Fruit fly (Drosophila melanogaster) whole organism, prepupa: Measurements from ENCODE around the gene CG5001.

ENCODE experiments used
- CG10631 ChIP-seq: fragments of 200-800 bp; sonication (Bioruptor generic); optimal IDR thresholded peaks from 2 replicates; lab custom pipeline; 2016; ENCODE audit warnings: missing biosample characterization, missing genetic modification characterization
- CG10669 ChIP-seq: fragments of 200-800 bp; sonication (Bioruptor generic); optimal IDR thresholded peaks from 3 replicates; lab custom pipeline; 2018; ENCODE audit warnings: missing biosample characterization, mild to moderate bottlenecking, missing genetic modification characterization, moderate library complexity
- CG11294 ChIP-seq: fragments of 200-800 bp; sonication (Bioruptor generic); IDR thresholded peaks from 2 replicates; pipeline ENCODE4 v1.3.6; 2022; ENCODE audit warnings: missing biosample characterization, missing genetic modification characterization
- CG11902 ChIP-seq: fragments of 200-800 bp; sonication (Bioruptor generic); optimal IDR thresholded peaks from 3 replicates; lab custom pipeline; 2016; ENCODE audit warnings: missing biosample characterization, missing genetic modification characterization
- CG1621 ChIP-seq: fragments of 200-800 bp; sonication (Bioruptor generic); optimal IDR thresholded peaks from 3 replicates; lab custom pipeline; 2018; ENCODE audit warnings: missing biosample characterization, mild to moderate bottlenecking, missing genetic modification characterization
- CG16779 ChIP-seq: fragments of 200-800 bp; sonication (Bioruptor generic); optimal IDR thresholded peaks from 3 replicates; lab custom pipeline; 2017; ENCODE audit warnings: missing biosample characterization, mild to moderate bottlenecking, missing genetic modification characterization
- CG3032 ChIP-seq: fragments of 200-800 bp; optimal IDR thresholded peaks from 2 replicates; lab custom pipeline; 2019; ENCODE audit warnings: missing biosample characterization, mild to moderate bottlenecking, missing genetic modification characterization, moderate library complexity
- CG32006 ChIP-seq: fragments of 200-800 bp; sonication (Bioruptor generic); optimal IDR thresholded peaks from 3 replicates; lab custom pipeline; 2017; ENCODE audit warnings: missing biosample characterization, mild to moderate bottlenecking, missing genetic modification characterization
- CG3919 ChIP-seq: fragments of 200-800 bp; sonication (Bioruptor generic); optimal IDR thresholded peaks from 3 replicates; lab custom pipeline; 2016; ENCODE audit warnings: missing biosample characterization, missing genetic modification characterization
- CG6163 ChIP-seq: fragments of 200-800 bp; sonication (Bioruptor generic); IDR thresholded peaks from 3 replicates; pipeline ENCODE4 v1.3.6; 2022; ENCODE audit warnings: missing biosample characterization, missing genetic modification characterization
- CG6276 ChIP-seq: fragments of 200-800 bp; sonication (Bioruptor generic); optimal IDR thresholded peaks from 2 replicates; lab custom pipeline; 2017; ENCODE audit warnings: missing biosample characterization, mild to moderate bottlenecking, missing genetic modification characterization
- CG6792 ChIP-seq: fragments of 200-800 bp; sonication (Bioruptor generic); optimal IDR thresholded peaks from 3 replicates; lab custom pipeline; 2016; ENCODE audit warnings: missing biosample characterization, missing genetic modification characterization
- CG6854 ChIP-seq: fragments of 200-800 bp; sonication (Bioruptor generic); optimal IDR thresholded peaks from 2 replicates; lab custom pipeline; 2017; ENCODE audit warnings: missing biosample characterization, mild to moderate bottlenecking, missing genetic modification characterization
- CG8319 ChIP-seq: fragments of 200-800 bp; sonication (Bioruptor generic); optimal IDR thresholded peaks from 3 replicates; lab custom pipeline; 2016; ENCODE audit warnings: missing biosample characterization, missing genetic modification characterization
- Eip75B ChIP-seq: fragments of 200-800 bp; sonication (Bioruptor generic); optimal IDR thresholded peaks from 3 replicates; lab custom pipeline; 2016; ENCODE audit warnings: missing biosample characterization, missing genetic modification characterization
- Eip78C ChIP-seq: fragments of 200-800 bp; sonication (Bioruptor generic); peaks from one replicate; lab custom pipeline; 2016; ENCODE audit warnings: missing biosample characterization, missing genetic modification characterization
- Eip93F ChIP-seq: fragments of 200-800 bp; sonication (Bioruptor generic); optimal IDR thresholded peaks from 2 replicates; lab custom pipeline; 2016; ENCODE audit warnings: missing biosample characterization, mild to moderate bottlenecking, missing genetic modification characterization
- Ets96B ChIP-seq: fragments of 200-800 bp; optimal IDR thresholded peaks from 2 replicates; lab custom pipeline; 2019; ENCODE audit warnings: missing biosample characterization, mild to moderate bottlenecking, missing genetic modification characterization, moderate library complexity
- Gug ChIP-seq: fragments of 200-800 bp; sonication (Bioruptor generic); IDR thresholded peaks from 2 replicates; pipeline ENCODE4 v1.3.6; 2022; ENCODE audit warnings: missing biosample characterization, missing genetic modification characterization
- Hr39 ChIP-seq: fragments of 200-800 bp; sonication (Bioruptor generic); optimal IDR thresholded peaks from 2 replicates; lab custom pipeline; 2016; ENCODE audit warnings: missing biosample characterization, missing genetic modification characterization
- Hr4 ChIP-seq: fragments of 200-800 bp; sonication (Bioruptor generic); optimal IDR thresholded peaks from 3 replicates; lab custom pipeline; 2016; ENCODE audit warnings: missing biosample characterization, missing genetic modification characterization
- Met ChIP-seq: fragments of 200-800 bp; sonication (Bioruptor generic); optimal IDR thresholded peaks from 3 replicates; lab custom pipeline; 2016; ENCODE audit warnings: missing biosample characterization, missing genetic modification characterization
- Sox14 ChIP-seq: fragments of 200-800 bp; sonication (Bioruptor generic); optimal IDR thresholded peaks from 3 replicates; lab custom pipeline; 2016; ENCODE audit warnings: missing biosample characterization, missing genetic modification characterization
- achi ChIP-seq: fragments of 200-800 bp; sonication (Bioruptor generic); optimal IDR thresholded peaks from 3 replicates; lab custom pipeline; 2016; ENCODE audit warnings: missing biosample characterization, missing genetic modification characterization
- eg ChIP-seq: fragments of 200-800 bp; sonication (Bioruptor generic); IDR thresholded peaks from 3 replicates; pipeline ENCODE4 v1.3.6; 2022; ENCODE audit warnings: missing biosample characterization, missing genetic modification characterization
- fd59A ChIP-seq: fragments of 200-800 bp; sonication (Bioruptor generic); optimal IDR thresholded peaks from 2 replicates; lab custom pipeline; 2017; ENCODE audit warnings: missing biosample characterization, mild to moderate bottlenecking, missing genetic modification characterization, missing genetic modification reagents
- fd85E ChIP-seq: fragments of 200-800 bp; sonication (Bioruptor generic); optimal IDR thresholded peaks from 3 replicates; lab custom pipeline; 2016; ENCODE audit warnings: missing biosample characterization, missing genetic modification characterization
- fkh ChIP-seq: fragments of 200-800 bp; sonication (Bioruptor generic); optimal IDR thresholded peaks from 3 replicates; lab custom pipeline; 2017; ENCODE audit warnings: missing biosample characterization, mild to moderate bottlenecking, missing genetic modification characterization, moderate library complexity
- lz ChIP-seq: fragments of 200-800 bp; sonication (Bioruptor generic); optimal IDR thresholded peaks from 3 replicates; lab custom pipeline; 2016; ENCODE audit warnings: missing biosample characterization, missing genetic modification characterization
- salr ChIP-seq, 2 experiments: fragments of 200-800 bp; sonication (Bioruptor generic); optimal IDR thresholded peaks; 3 replicates each; lab custom pipeline; 2016 to 2018; ENCODE audit warnings: missing biosample characterization in 2 of 2, missing genetic modification characterization in 2 of 2, mild to moderate bottlenecking in 1 of 2
- ss ChIP-seq, 2 experiments: fragments of 200-800 bp; sonication (Bioruptor generic); optimal IDR thresholded peaks; 2 replicates in 1 of 2; 3 replicates in 1 of 2; lab custom pipeline; 2017 to 2018; ENCODE audit warnings: mild to moderate bottlenecking in 2 of 2, missing biosample characterization in 2 of 2, missing genetic modification characterization in 2 of 2, moderate library complexity in 1 of 2
- svp ChIP-seq: fragments of 200-800 bp; sonication (Bioruptor generic); peaks from one replicate; lab custom pipeline; 2016; ENCODE audit warnings: missing biosample characterization, missing genetic modification characterization

CG5001 gene

DNA sequence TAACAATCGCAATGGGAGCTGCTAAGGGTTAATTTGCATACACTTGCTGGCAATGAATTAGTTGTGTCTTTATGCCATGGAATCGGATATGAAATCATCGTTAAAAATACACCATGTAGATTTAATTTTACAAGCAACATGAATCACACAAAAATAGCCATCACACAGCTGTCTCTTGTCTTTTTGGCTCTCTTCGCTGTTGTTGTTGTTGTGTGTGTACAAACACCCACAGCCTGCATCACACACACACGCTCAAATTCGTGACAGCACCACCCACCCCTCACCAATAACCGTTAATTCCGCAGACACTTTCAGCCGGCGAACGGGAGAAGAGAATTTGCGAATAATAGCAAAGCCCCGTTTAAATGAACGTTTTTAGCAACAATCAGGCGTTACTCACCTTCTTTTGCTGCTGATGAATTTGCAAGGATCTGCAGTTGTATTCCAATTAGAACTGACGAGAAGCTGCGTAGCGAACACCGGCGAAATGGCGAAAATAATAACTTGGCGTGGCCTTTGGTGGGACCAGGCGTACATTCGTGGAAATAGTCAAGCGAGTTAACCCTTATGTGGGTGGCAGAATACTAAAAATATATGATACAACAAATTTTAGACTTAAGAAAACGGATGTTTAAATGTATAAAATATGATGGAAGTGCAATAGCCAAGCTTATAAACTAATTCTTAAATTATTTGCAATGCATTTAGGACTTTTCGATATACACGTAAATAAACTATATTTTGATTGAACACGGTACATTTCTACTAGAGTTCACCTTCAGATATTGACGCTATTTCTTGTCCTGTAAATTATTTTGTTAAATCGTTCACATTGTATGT is 27.7 kb upstream of the CG5001 start, which contains the start of gene capt (continued):
- TF ChIP-seq salr (GFP tag; optimal IDR thresholded peaks at IDR 0.05; lab: Kevin White, UChicago) (no peak), CG6163 (GFP tag; lab: Robert Waterston, UW) (peak; percentile 37; the same call in 1 of the 3 replicates), CG10669 (no peak), CG6854 (GFP tag; lab: Kevin White, UChicago) (no peak), fd85E (GFP tag; lab: Kevin White, UChicago) (no peak), fkh (GFP tag; lab: Kevin White, UChicago) (peak; percentile 30), CG3032 (tag; lab: Kevin White, UChicago) (peak; percentile 51), achi (GFP tag; lab: Kevin White, UChicago) (no peak), CG6276 (GFP tag; lab: Kevin White, UChicago) (no peak), CG10631 (no peak), CG16779 (no peak), svp (GFP tag; lab: Kevin White, UChicago) (peak; percentile 74), CG11294 (GFP tag; lab: Robert Waterston, UW) (no peak)

DNA sequence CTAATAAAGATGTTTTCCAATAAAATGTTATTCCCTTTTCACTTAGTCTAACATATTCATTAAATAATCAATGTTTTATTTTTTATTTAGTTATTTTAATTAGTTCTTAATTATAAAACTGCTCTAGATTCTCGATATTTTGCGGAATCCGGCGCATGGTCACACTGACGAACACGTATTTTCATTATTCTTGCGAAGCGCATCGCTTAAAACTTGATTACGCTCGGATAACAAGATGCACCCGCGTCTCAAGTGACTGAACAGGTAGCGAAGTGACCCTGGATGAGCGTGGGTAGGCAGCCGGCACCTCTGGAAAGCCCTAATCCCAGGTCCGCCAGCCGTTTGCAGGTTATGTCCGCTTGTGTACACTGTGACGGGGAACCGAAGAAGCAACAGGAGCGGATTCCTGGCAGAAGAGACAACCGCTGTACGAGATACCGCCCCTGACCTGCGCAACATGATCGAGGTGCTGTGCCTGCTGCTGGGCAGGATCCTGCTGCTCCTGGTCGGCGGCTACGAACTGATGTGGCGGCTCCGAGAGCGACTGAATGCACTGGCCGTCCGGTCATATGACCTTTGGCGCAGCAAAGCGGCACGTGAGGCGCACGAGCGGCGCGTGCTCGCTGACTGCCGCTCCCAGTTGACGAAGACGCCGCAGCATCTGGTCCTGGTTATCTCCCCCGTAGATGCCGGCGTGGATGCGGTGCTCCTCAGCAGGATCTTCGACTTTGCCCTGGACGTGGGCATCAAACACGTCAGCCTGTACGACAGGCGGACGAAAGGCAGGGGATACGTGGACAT is 26.8 kb upstream of the CG5001 start, which contains the start of gene Tango14:
Tango14 (plus strand) TSS at position 143 of the 801 bp plus-strand sequence.
- TF ChIP-seq svp (GFP tag; lab: Kevin White, UChicago) (peak; percentile 35), eg (GFP tag; lab: Robert Waterston, UW) (peak; percentile 35; the same call in 1 of the 3 replicates), Sox14 (no peak)

DNA sequence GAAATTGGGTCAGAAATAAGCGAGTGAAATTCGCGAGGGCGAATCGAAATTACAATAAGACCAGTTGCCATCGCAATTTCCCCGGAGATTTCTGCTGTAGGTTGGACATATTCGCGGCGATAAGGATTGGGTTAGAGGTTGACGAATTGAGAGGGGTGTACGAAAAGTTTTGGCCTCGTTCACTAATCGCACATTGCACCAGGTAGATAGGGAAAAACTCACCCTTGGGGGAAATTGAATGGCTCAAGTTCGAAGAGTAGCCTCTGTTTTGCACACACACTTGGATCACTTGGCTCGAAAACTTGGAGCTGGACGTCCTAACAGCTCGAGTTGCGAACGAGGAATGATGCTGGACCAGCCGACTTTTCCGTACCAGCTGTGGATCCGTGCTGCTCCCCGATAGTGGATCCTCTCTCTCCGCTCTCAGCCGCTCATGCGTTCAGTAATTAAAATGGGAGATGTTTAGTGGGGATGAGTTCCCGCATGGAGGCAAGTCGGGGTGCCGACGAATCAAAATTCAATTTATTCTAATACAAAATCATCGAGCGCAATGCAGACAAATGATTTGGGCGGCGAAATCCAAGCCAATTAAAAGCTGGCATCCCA is 21.9 kb upstream of the CG5001 start, which contains the start of gene CG5080:
CG5080 (minus strand) TSS at position 349 of the 606 bp plus-strand sequence.
- TF ChIP-seq Eip78C (GFP tag; lab: Kevin White, UChicago) (peak; percentile 60), Eip75B (GFP tag; lab: Kevin White, UChicago) (peak; percentile 14), CG3919 (GFP tag; lab: Kevin White, UChicago) (no peak), svp (GFP tag; lab: Kevin White, UChicago) (peak; percentile 100)

DNA sequence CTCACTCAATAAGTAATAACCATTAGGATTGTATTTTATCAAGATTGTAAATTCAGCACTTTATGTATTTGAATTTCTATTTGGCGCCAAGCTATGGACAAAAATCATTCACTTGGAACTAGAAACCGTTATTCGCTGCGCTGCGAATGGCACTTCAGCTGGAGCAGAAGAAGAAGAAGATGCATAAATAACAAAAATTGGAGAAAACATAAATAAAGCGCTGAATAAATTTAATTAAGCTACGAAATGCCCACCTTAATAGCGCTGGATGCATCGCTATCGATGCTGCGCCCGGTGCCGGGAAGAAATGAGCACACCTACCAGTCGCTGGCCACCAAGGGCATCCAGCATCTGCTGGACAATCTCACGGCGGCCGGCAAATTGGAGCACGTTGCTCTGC is 21.3 kb upstream of the CG5001 start, which contains the start of gene IntS14:
IntS14 (plus strand) TSS at position 150 of the 400 bp plus-strand sequence.
- TF ChIP-seq CG16779, result no peak
- TF ChIP-seq CG11294 (GFP tag; lab: Robert Waterston, UW), result no peak
- TF ChIP-seq CG10631, result no peak
- TF ChIP-seq Ets96B (tag; lab: Kevin White, UChicago), result no peak
- TF ChIP-seq lz, result no peak
- TF ChIP-seq salr (GFP tag; optimal IDR thresholded peaks at IDR 0.05; lab: Kevin White, UChicago), result no peak
- no peak for TF ChIP-seq Eip93F (GFP tag; lab: Kevin White, UChicago)
- no peak for TF ChIP-seq CG32006 (GFP tag; lab: Kevin White, UChicago)
- TF ChIP-seq CG1621 (tag; lab: Kevin White, UChicago), result no peak
- TF ChIP-seq Met (GFP tag; lab: Kevin White, UChicago), result no peak
- no peak for TF ChIP-seq fd59A
- no peak for TF ChIP-seq CG6792
- TF ChIP-seq CG11902, result no peak
- no peak for TF ChIP-seq Hr39 (GFP tag; lab: Kevin White, UChicago)
- no peak for TF ChIP-seq CG8319 (GFP tag; lab: Kevin White, UChicago)
- no peak for TF ChIP-seq Hr4 (GFP tag; lab: Kevin White, UChicago)
- no peak for TF ChIP-seq CG6854 (GFP tag; lab: Kevin White, UChicago)
- no peak for TF ChIP-seq Gug (GFP tag; lab: Robert Waterston, UW)
- no peak for TF ChIP-seq ss (GFP tag; optimal IDR thresholded peaks at IDR 0.05; lab: Kevin White, UChicago)
